Worm (Caenorhabditis elegans): Measurements from ENCODE around the gene ttr-5.

DNA sequence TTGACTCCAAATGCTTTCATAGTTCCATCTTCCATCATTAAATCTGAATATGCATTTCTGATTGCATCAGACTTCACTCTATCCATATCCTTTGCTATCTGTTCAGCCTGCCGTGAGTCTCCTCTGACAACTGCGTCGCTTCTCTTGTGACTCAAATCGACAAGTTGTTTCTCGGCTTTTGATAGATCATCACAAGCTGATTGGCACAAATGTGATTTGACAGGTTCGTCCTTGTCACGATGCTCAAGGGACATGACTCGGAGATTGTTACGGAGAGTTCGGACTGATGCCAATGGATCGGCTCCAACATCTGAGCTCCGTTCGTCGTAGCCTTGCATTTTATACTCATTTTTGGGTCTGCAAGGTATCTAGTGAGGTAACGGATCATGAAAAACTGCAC is 1.4 kb upstream of the ttr-5 start:
- TF ChIP-seq dao-5 (tag; optimal IDR thresholded peaks at IDR 0.05) (no peak), him-1 (tag; optimal IDR thresholded peaks at IDR 0.05) (no peak)

Data from whole organism, L4/young adult.